Fruit fly (Drosophila melanogaster) whole organism, embryonic: ENCODE data around the gene Efr.

Experiments
- Ada2b ChIP-seq: fragments of 200-800 bp; sonication (Bioruptor generic); IDR thresholded peaks from 2 replicates; pipeline ENCODE4 v1.3.6; 2022; ENCODE audit warnings: missing biosample characterization, missing genetic modification characterization
- Bgb ChIP-seq: fragments of 200-800 bp; sonication (Bioruptor generic); IDR thresholded peaks from 2 replicates; pipeline ENCODE4 v1.3.6; 2022; ENCODE audit warnings: missing biosample characterization, missing genetic modification characterization; ENCODE audit not compliant: partially characterized antibody
- CG10147 ChIP-seq: fragments of 200-800 bp; sonication (Bioruptor generic); optimal IDR thresholded peaks from 2 replicates; lab custom pipeline; 2019; ENCODE audit warnings: missing biosample characterization, mild to moderate bottlenecking, missing genetic modification characterization, moderate library complexity
- CG10959 ChIP-seq: fragments of 200-800 bp; sonication (Bioruptor generic); IDR thresholded peaks from 2 replicates; pipeline ENCODE4 v1.3.6; 2022; ENCODE audit warnings: missing biosample characterization, missing genetic modification characterization
- CG11085 ChIP-seq: fragments of 200-800 bp; sonication (Bioruptor generic); IDR thresholded peaks from 2 replicates; pipeline ENCODE4 v1.3.6; 2022; ENCODE audit warnings: missing biosample characterization, missing genetic modification characterization
- CG11695 ChIP-seq: fragments of 200-800 bp; sonication (Bioruptor generic); IDR thresholded peaks from 3 replicates; pipeline ENCODE4 v1.3.6; 2022; ENCODE audit warnings: missing biosample characterization, missing genetic modification characterization
- CG11696 ChIP-seq: fragments of 200-800 bp; sonication (Bioruptor generic); IDR thresholded peaks from 2 replicates; pipeline ENCODE4 v1.3.6; 2022; ENCODE audit warnings: missing biosample characterization, missing genetic modification characterization
- CG12104 ChIP-seq: fragments of 200-800 bp; sonication (Bioruptor generic); optimal IDR thresholded peaks from 3 replicates; lab custom pipeline; 2016; ENCODE audit warnings: missing biosample characterization, missing genetic modification characterization
- CG12236 ChIP-seq: fragments of 200-800 bp; sonication (Bioruptor generic); optimal IDR thresholded peaks from 2 replicates; lab custom pipeline; 2016; ENCODE audit warnings: missing biosample characterization, missing genetic modification characterization
- CG12769 ChIP-seq: fragments of 200-800 bp; sonication (Bioruptor generic); optimal IDR thresholded peaks from 2 replicates; lab custom pipeline; 2019; ENCODE audit warnings: missing biosample characterization, mild to moderate bottlenecking, missing genetic modification characterization, moderate library complexity
- CG14441 ChIP-seq: fragments of 200-800 bp; sonication (Bioruptor generic); IDR thresholded peaks from 2 replicates; pipeline ENCODE4 v1.3.6; 2022; ENCODE audit warnings: missing biosample characterization, missing genetic modification characterization
- CG15073 ChIP-seq: fragments of 200-800 bp; sonication (Bioruptor generic); optimal IDR thresholded peaks from 2 replicates; lab custom pipeline; 2016; ENCODE audit warnings: missing biosample characterization, missing genetic modification characterization
- CG1602 ChIP-seq: fragments of 200-800 bp; sonication (Bioruptor generic); optimal IDR thresholded peaks from 3 replicates; lab custom pipeline; 2016; ENCODE audit warnings: missing biosample characterization, missing genetic modification characterization
- CG16813 ChIP-seq: fragments of 200-800 bp; sonication (Bioruptor generic); IDR thresholded peaks from 3 replicates; pipeline ENCODE4 v1.3.6; 2022; ENCODE audit warnings: missing biosample characterization, missing genetic modification characterization; ENCODE audit not compliant: partially characterized antibody
- CG16863 ChIP-seq: fragments of 200-800 bp; sonication (Bioruptor generic); optimal IDR thresholded peaks from 3 replicates; lab custom pipeline; 2016; ENCODE audit warnings: missing biosample characterization, missing genetic modification characterization
- CG17612 ChIP-seq: fragments of 200-800 bp; sonication (Bioruptor generic); IDR thresholded peaks from 2 replicates; pipeline ENCODE4 v1.3.6; 2022; ENCODE audit warnings: missing biosample characterization, missing genetic modification characterization
- CG18476 ChIP-seq: fragments of 200-800 bp; sonication (Bioruptor generic); optimal IDR thresholded peaks from 2 replicates; lab custom pipeline; 2016; ENCODE audit warnings: missing biosample characterization, mild to moderate bottlenecking, missing genetic modification characterization
- CG4424 ChIP-seq: fragments of 200-800 bp; sonication (Bioruptor generic); optimal IDR thresholded peaks from 3 replicates; lab custom pipeline; 2016; ENCODE audit warnings: missing biosample characterization, missing genetic modification characterization
- CG6175 ChIP-seq: fragments of 200-800 bp; sonication (Bioruptor generic); IDR thresholded peaks from 3 replicates; pipeline ENCODE4 v1.3.6; 2022; ENCODE audit warnings: missing biosample characterization, missing genetic modification characterization
- CG6791 ChIP-seq: fragments of 200-800 bp; sonication (Bioruptor generic); IDR thresholded peaks from 3 replicates; pipeline ENCODE4 v1.3.6; 2022; ENCODE audit warnings: missing biosample characterization, missing genetic modification characterization; ENCODE audit not compliant: partially characterized antibody
- CG7271 ChIP-seq: fragments of 200-800 bp; sonication (Bioruptor generic); optimal IDR thresholded peaks from 2 replicates; lab custom pipeline; 2018; ENCODE audit warnings: missing biosample characterization, mild to moderate bottlenecking, missing genetic modification characterization, moderate library complexity
- CG7357 ChIP-seq: fragments of 200-800 bp; sonication (Bioruptor generic); IDR thresholded peaks from 3 replicates; pipeline ENCODE4 v1.3.6; 2022; ENCODE audit warnings: missing biosample characterization, missing genetic modification characterization
- CG8359 ChIP-seq: fragments of 200-800 bp; sonication (Bioruptor generic); optimal IDR thresholded peaks from 2 replicates; lab custom pipeline; 2017; ENCODE audit warnings: missing biosample characterization, mild to moderate bottlenecking, missing genetic modification characterization, borderline replicate concordance
- CG9437 ChIP-seq: fragments of 200-800 bp; sonication (Bioruptor generic); optimal IDR thresholded peaks from 2 replicates; lab custom pipeline; 2018; ENCODE audit warnings: missing biosample characterization, mild to moderate bottlenecking, missing genetic modification characterization
- Dek ChIP-seq: fragments of 200-800 bp; sonication (Bioruptor generic); optimal IDR thresholded peaks from 3 replicates; lab custom pipeline; 2019; ENCODE audit warnings: missing biosample characterization, mild to moderate bottlenecking, missing genetic modification characterization, moderate library complexity
- Drgx ChIP-seq: fragments of 200-800 bp; sonication (Bioruptor generic); IDR thresholded peaks from 2 replicates; pipeline ENCODE4 v1.3.6; 2022; ENCODE audit warnings: missing biosample characterization, missing genetic modification characterization
- Fer1 ChIP-seq: fragments of 200-800 bp; sonication (Bioruptor generic); optimal IDR thresholded peaks from 2 replicates; lab custom pipeline; 2017; ENCODE audit warnings: missing biosample characterization, mild to moderate bottlenecking, missing genetic modification characterization
- HHEX ChIP-seq: fragments of 200-800 bp; sonication (Bioruptor generic); optimal IDR thresholded peaks from 3 replicates; lab custom pipeline; 2017; ENCODE audit warnings: missing biosample characterization, mild to moderate bottlenecking, missing genetic modification characterization, missing genetic modification reagents
- Hmx ChIP-seq: fragments of 200-800 bp; sonication (Bioruptor generic); optimal IDR thresholded peaks from 2 replicates; lab custom pipeline; 2016; ENCODE audit warnings: missing biosample characterization, missing genetic modification characterization
- Oaz ChIP-seq: fragments of 200-800 bp; sonication (Bioruptor generic); IDR thresholded peaks from 2 replicates; pipeline ENCODE4 v1.3.6; 2022; ENCODE audit warnings: missing biosample characterization, missing genetic modification characterization
- Opbp ChIP-seq: fragments of 200-800 bp; sonication (Bioruptor generic); IDR thresholded peaks from 3 replicates; pipeline ENCODE4 v1.3.6; 2022; ENCODE audit warnings: missing biosample characterization, missing genetic modification characterization; ENCODE audit not compliant: partially characterized antibody
- Spps ChIP-seq: fragments of 200-800 bp; sonication (Bioruptor generic); optimal IDR thresholded peaks from 2 replicates; lab custom pipeline; 2018; ENCODE audit warnings: missing biosample characterization, mild to moderate bottlenecking, missing genetic modification characterization
- ara ChIP-seq: fragments of 200-800 bp; sonication (Bioruptor generic); IDR thresholded peaks from 2 replicates; pipeline ENCODE4 v1.3.6; 2022; ENCODE audit warnings: missing biosample characterization, missing genetic modification characterization
- bowl ChIP-seq: fragments of 200-800 bp; sonication (Bioruptor generic); IDR thresholded peaks from 2 replicates; pipeline ENCODE4 v1.3.6; 2022; ENCODE audit warnings: missing biosample characterization, missing genetic modification characterization
- cad ChIP-seq: fragments of >200 bp; optimal IDR thresholded peaks from 2 replicates; lab custom pipeline; 2017; ENCODE audit warnings: missing biosample characterization, missing genetic modification characterization
- cg ChIP-seq: fragments of 200-800 bp; sonication (Bioruptor generic); optimal IDR thresholded peaks from 3 replicates; lab custom pipeline; 2019; ENCODE audit warnings: missing biosample characterization, mild to moderate bottlenecking, missing genetic modification characterization, moderate library complexity
- da ChIP-seq: fragments of 200-800 bp; sonication (Bioruptor generic); optimal IDR thresholded peaks from 2 replicates; lab custom pipeline; 2016; ENCODE audit warnings: missing biosample characterization, missing genetic modification characterization
- dmrt11E ChIP-seq: fragments of 200-800 bp; sonication (Bioruptor generic); optimal IDR thresholded peaks from 3 replicates; lab custom pipeline; 2018; ENCODE audit warnings: missing biosample characterization, mild to moderate bottlenecking, missing genetic modification characterization, moderate library complexity
- esg ChIP-seq: fragments of 200-800 bp; sonication (Bioruptor generic); conservative IDR thresholded peaks from 2 replicates; pipeline ENCODE4 v1.3.6; 2022; ENCODE audit warnings: missing biosample characterization, missing genetic modification characterization
- gfzf ChIP-seq: fragments of 200-800 bp; sonication (Bioruptor generic); optimal IDR thresholded peaks from 2 replicates; lab custom pipeline; 2016; ENCODE audit warnings: missing biosample characterization, mild to moderate bottlenecking, missing genetic modification characterization, moderate library complexity
- ham ChIP-seq: fragments of 200-800 bp; sonication (Bioruptor generic); IDR thresholded peaks from 2 replicates; pipeline ENCODE4 v1.3.6; 2022; ENCODE audit warnings: missing biosample characterization, missing genetic modification characterization
- inv ChIP-seq: fragments of 200-800 bp; sonication (Bioruptor generic); IDR thresholded peaks from 2 replicates; pipeline ENCODE4 v1.3.6; 2022; ENCODE audit warnings: missing biosample characterization, missing genetic modification characterization; ENCODE audit not compliant: partially characterized antibody
- lbe ChIP-seq: fragments of 200-800 bp; sonication (Bioruptor generic); optimal IDR thresholded peaks from 2 replicates; lab custom pipeline; 2016; ENCODE audit warnings: missing biosample characterization, mild to moderate bottlenecking, missing genetic modification characterization
- nerfin-2 ChIP-seq: fragments of 200-800 bp; sonication (Bioruptor generic); IDR thresholded peaks from 2 replicates; pipeline ENCODE4 v1.3.6; 2022; ENCODE audit warnings: missing biosample characterization, missing genetic modification characterization; ENCODE audit not compliant: partially characterized antibody
- p53 ChIP-seq: fragments of 200-800 bp; sonication (Bioruptor generic); optimal IDR thresholded peaks from 2 replicates; lab custom pipeline; 2016; ENCODE audit warnings: missing biosample characterization, missing genetic modification characterization
- repo ChIP-seq: fragments of 200-800 bp; sonication (Bioruptor generic); optimal IDR thresholded peaks from 2 replicates; lab custom pipeline; 2016; ENCODE audit warnings: missing biosample characterization, missing genetic modification characterization
- salm ChIP-seq: fragments of 200-800 bp; sonication (Bioruptor generic); optimal IDR thresholded peaks from 2 replicates; lab custom pipeline; 2018; ENCODE audit warnings: missing biosample characterization, mild to moderate bottlenecking, missing genetic modification characterization
- seq ChIP-seq: fragments of 200-800 bp; sonication (Bioruptor generic); IDR thresholded peaks from 2 replicates; pipeline ENCODE4 v1.3.6; 2022; ENCODE audit warnings: missing biosample characterization, missing genetic modification characterization
- sisA ChIP-seq: fragments of 200-800 bp; sonication (Bioruptor generic); IDR thresholded peaks from 2 replicates; pipeline ENCODE4 v1.3.6; 2022; ENCODE audit warnings: missing biosample characterization, missing genetic modification characterization
- stwl ChIP-seq: fragments of 200-800 bp; sonication (Bioruptor generic); optimal IDR thresholded peaks from 3 replicates; lab custom pipeline; 2018; ENCODE audit warnings: missing biosample characterization, mild to moderate bottlenecking, missing genetic modification characterization, moderate library complexity

Gene Efr

DNA sequence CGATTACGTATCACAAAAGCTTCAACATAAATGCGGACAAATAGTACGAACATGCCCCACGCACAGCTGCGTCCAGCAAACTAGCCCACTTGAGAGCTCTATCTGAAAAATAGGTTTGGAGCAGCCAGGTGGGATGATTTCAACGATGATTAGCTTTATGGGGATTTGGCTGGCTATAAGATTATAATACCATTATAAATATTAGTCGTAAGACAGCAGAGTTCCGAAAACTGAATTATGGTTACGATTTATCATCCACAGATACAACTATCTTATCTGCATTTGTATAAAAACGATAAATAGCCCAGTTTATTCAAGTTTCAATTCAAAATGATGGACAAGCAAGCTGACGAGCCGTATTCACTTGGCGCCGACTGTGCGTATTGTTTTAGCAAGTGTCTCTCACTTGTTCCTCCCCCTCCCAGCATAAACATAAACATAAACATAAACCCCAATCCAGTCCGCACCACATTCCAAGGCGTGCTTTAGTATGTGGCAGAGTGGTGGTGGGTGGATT is 43.9 kb downstream of the Efr start (continued):
- TF ChIP-seq dmrt11E (tag; lab: Kevin White, UChicago) (peak; percentile 1), cad (GFP tag; lab: Kevin White, UChicago) (no peak), CG17612 (GFP tag; lab: Robert Waterston, UW) (no peak), CG9437 (GFP tag; lab: Kevin White, UChicago) (peak; percentile 80), CG12236 (GFP tag; lab: Kevin White, UChicago) (no peak), CG8359 (GFP tag; lab: Kevin White, UChicago) (peak; percentile 40), Spps (tag; lab: Kevin White, UChicago) (peak; percentile 0), esg (GFP tag; lab: Robert Waterston, UW) (peak; percentile 71), ara (GFP tag; lab: Robert Waterston, UW) (peak; percentile 64; the same call in 1 of the 2 replicates), gfzf (GFP tag; lab: Kevin White, UChicago) (no peak), stwl (tag; lab: Kevin White, UChicago) (no peak), CG11695 (GFP tag; lab: Robert Waterston, UW) (peak; percentile 78), CG1602 (GFP tag; lab: Kevin White, UChicago) (peak; percentile 16), Opbp (no peak), bowl (GFP tag; lab: Robert Waterston, UW) (no peak), CG18476 (GFP tag; lab: Kevin White, UChicago) (peak; percentile 79), CG6175 (peak; percentile 45; the same call in 1 of the 3 replicates), CG16813 (GFP tag; lab: Robert Waterston, UW) (no peak), CG11696 (GFP tag; lab: Robert Waterston, UW) (peak; percentile 86), seq (peak; percentile 82), CG6791 (GFP tag; lab: Robert Waterston, UW) (no peak), Hmx (GFP tag; lab: Kevin White, UChicago) (no peak), cg (GFP tag; lab: Kevin White, UChicago) (no peak), nerfin-2 (GFP tag; lab: Robert Waterston, UW) (no peak), inv (GFP tag; lab: Robert Waterston, UW) (no peak), CG4424 (GFP tag; lab: Kevin White, UChicago) (peak; percentile 61), CG16863 (GFP tag; lab: Kevin White, UChicago) (peak; percentile 35), CG11085 (GFP tag; lab: Robert Waterston, UW) (0 out of 2 replicates have a peak, but pooled peaks have one; percentile 25), Dek (tag; lab: Kevin White, UChicago) (peak; percentile 51), ham (GFP tag; lab: Robert Waterston, UW) (no peak), CG7357 (peak; percentile 35; the same call in 1 of the 3 replicates), p53 (GFP tag; lab: Kevin White, UChicago) (no peak), CG12104 (GFP tag; lab: Kevin White, UChicago) (peak; percentile 52), Oaz (GFP tag; lab: Robert Waterston, UW) (no peak), Ada2b (peak; percentile 66), sisA (peak; percentile 61), lbe (GFP tag; lab: Kevin White, UChicago) (no peak), da (GFP tag; lab: Kevin White, UChicago) (no peak), Drgx (GFP tag; lab: Robert Waterston, UW) (peak; percentile 52; the same call in 1 of the 2 replicates), salm (tag; lab: Kevin White, UChicago) (peak; percentile 66), CG12769 (tag; lab: Kevin White, UChicago) (peak; percentile 76), CG7271 (no peak), CG14441 (GFP tag; lab: Robert Waterston, UW) (peak; percentile 63), HHEX (GFP tag; lab: Kevin White, UChicago) (peak; percentile 82), CG10959 (no peak), Fer1 (GFP tag; lab: Kevin White, UChicago) (peak; percentile 92), repo (GFP tag; lab: Kevin White, UChicago) (no peak), CG10147 (GFP tag; lab: Kevin White, UChicago) (peak; percentile 87), Bgb (GFP tag; lab: Robert Waterston, UW) (no peak), CG15073 (GFP tag; lab: Kevin White, UChicago) (no peak)
